Worm (Caenorhabditis elegans) whole organism, late embryonic: ENCODE measurements around the gene fbxb-97.
A peak's percentile ranks its signal among the peaks of the same experiment; 100 is the strongest.
"Not testable (repeated sequence)": the region's sequence is repeated elsewhere in the genome, so short reads cannot be mapped to it uniquely, and the experiment has no call there.

ENCODE experiments used
- C08G9.2 ChIP-seq: sonication (generic microtip); optimal IDR thresholded peaks from 2 replicates; lab custom pipeline; 2016; ENCODE audit warnings: mild to moderate bottlenecking, missing genetic modification characterization, moderate library complexity, missing compliant biosample characterization
- K09A11.1 ChIP-seq: sonication (generic microtip); optimal IDR thresholded peaks from 2 replicates; lab custom pipeline; 2017; ENCODE audit warnings: antibody characterized with exemption, mild to moderate bottlenecking, missing genetic modification characterization, missing compliant biosample characterization; ENCODE audit not compliant: insufficient read depth
- T23F11.4 ChIP-seq: fragments of 200-800 bp; sonication (Bioruptor generic); optimal IDR thresholded peaks from 2 replicates; lab custom pipeline; 2018; ENCODE audit warnings: mild to moderate bottlenecking, missing genetic modification characterization, missing compliant biosample characterization
- ahr-1 ChIP-seq: sonication (generic microtip); optimal IDR thresholded peaks from 2 replicates; lab custom pipeline; 2016; ENCODE audit warnings: missing genetic modification characterization, missing compliant biosample characterization
- ama-1 ChIP-seq: fragments of 150-350 bp; optimal IDR thresholded peaks from 2 replicates; lab custom pipeline; 2014
- ceh-2 ChIP-seq: sonication (generic microtip); optimal IDR thresholded peaks from 2 replicates; lab custom pipeline; 2016; ENCODE audit warnings: missing genotype, missing genetic modification characterization, missing compliant biosample characterization
- ceh-22 ChIP-seq: sonication (generic microtip); optimal IDR thresholded peaks from 2 replicates; lab custom pipeline; 2017; ENCODE audit warnings: missing biosample characterization, missing genetic modification characterization
- ceh-24 ChIP-seq: sonication (generic microtip); optimal IDR thresholded peaks from 2 replicates; lab custom pipeline; 2016; ENCODE audit warnings: mild to moderate bottlenecking, missing genetic modification characterization, missing compliant biosample characterization
- ceh-48 ChIP-seq: sonication (generic microtip); optimal IDR thresholded peaks from 2 replicates; lab custom pipeline; 2016; ENCODE audit warnings: missing genetic modification characterization, inconsistent platforms, missing compliant biosample characterization
- ceh-6 ChIP-seq: fragments of 200-800 bp; sonication (Bioruptor generic); optimal IDR thresholded peaks from 2 replicates; lab custom pipeline; 2018; ENCODE audit warnings: mild to moderate bottlenecking, missing genetic modification characterization, missing compliant biosample characterization
- che-1 ChIP-seq: sonication (generic microtip); optimal IDR thresholded peaks from 2 replicates; lab custom pipeline; 2016; ENCODE audit warnings: mild to moderate bottlenecking, missing genetic modification characterization, missing compliant biosample characterization
- dmd-4 ChIP-seq: sonication (generic microtip); optimal IDR thresholded peaks from 2 replicates; lab custom pipeline; 2016; ENCODE audit warnings: borderline replicate concordance, missing genetic modification characterization, missing compliant biosample characterization
- dve-1 ChIP-seq: sonication (generic microtip); optimal IDR thresholded peaks from 2 replicates; lab custom pipeline; 2017; ENCODE audit warnings: antibody characterized with exemption, mild to moderate bottlenecking, missing genetic modification characterization, missing compliant biosample characterization
- elt-2 ChIP-seq: sonication (generic microtip); optimal IDR thresholded peaks from 2 replicates; lab custom pipeline; 2016; ENCODE audit warnings: missing genetic modification reagents, missing genetic modification characterization, missing compliant biosample characterization
- elt-4 ChIP-seq: sonication (generic microtip); optimal IDR thresholded peaks from 2 replicates; lab custom pipeline; 2016; ENCODE audit warnings: missing genetic modification characterization, missing compliant biosample characterization
- eyg-1 ChIP-seq: sonication (generic microtip); optimal IDR thresholded peaks from 2 replicates; lab custom pipeline; 2016; ENCODE audit warnings: missing genotype, missing genetic modification characterization, missing compliant biosample characterization
- fax-1 ChIP-seq: sonication (generic microtip); optimal IDR thresholded peaks from 2 replicates; lab custom pipeline; 2016; ENCODE audit warnings: missing genotype, missing genetic modification characterization, missing compliant biosample characterization
- fkh-10 ChIP-seq: fragments of 150-350 bp; optimal IDR thresholded peaks from 2 replicates; lab custom pipeline; 2014; ENCODE audit warnings: missing biosample characterization, missing genetic modification reagents, missing genetic modification characterization
- fkh-6 ChIP-seq: sonication (generic microtip); optimal IDR thresholded peaks from 2 replicates; lab custom pipeline; 2016; ENCODE audit warnings: missing genetic modification characterization, missing compliant biosample characterization
- gmeb-2 ChIP-seq: sonication (generic microtip); optimal IDR thresholded peaks from 2 replicates; lab custom pipeline; 2016; ENCODE audit warnings: missing genetic modification characterization, inconsistent platforms, missing compliant biosample characterization
- hlh-13 ChIP-seq: fragments of 200-800 bp; sonication (Bioruptor generic); optimal IDR thresholded peaks from 2 replicates; lab custom pipeline; 2018; ENCODE audit warnings: mild to moderate bottlenecking, missing genetic modification characterization, missing compliant biosample characterization
- hlh-15 ChIP-seq: sonication (generic microtip); optimal IDR thresholded peaks from 2 replicates; lab custom pipeline; 2016; ENCODE audit warnings: missing genetic modification characterization, missing compliant biosample characterization
- madf-2 ChIP-seq: sonication (generic microtip); optimal IDR thresholded peaks from 2 replicates; lab custom pipeline; 2017; ENCODE audit warnings: missing genetic modification characterization, missing compliant biosample characterization
- mec-3 ChIP-seq: sonication (generic microtip); optimal IDR thresholded peaks from 2 replicates; lab custom pipeline; 2016; ENCODE audit warnings: borderline replicate concordance, missing genetic modification characterization, missing compliant biosample characterization
- nhr-11 ChIP-seq: fragments of 150-350 bp; optimal IDR thresholded peaks from 2 replicates; lab custom pipeline; 2014; ENCODE audit warnings: missing biosample characterization, missing genetic modification characterization
- nhr-232 ChIP-seq: sonication (generic microtip); optimal IDR thresholded peaks from 2 replicates; lab custom pipeline; 2016; ENCODE audit warnings: missing genetic modification characterization, missing compliant biosample characterization
- pax-1 ChIP-seq: fragments of 150-350 bp; optimal IDR thresholded peaks from 2 replicates; lab custom pipeline; 2014; ENCODE audit warnings: missing biosample characterization, missing genetic modification characterization
- pha-2 ChIP-seq: sonication (generic microtip); optimal IDR thresholded peaks from 2 replicates; lab custom pipeline; 2017; ENCODE audit warnings: mild to moderate bottlenecking, missing genetic modification characterization, missing compliant biosample characterization
- pqm-1 ChIP-seq: sonication (generic microtip); optimal IDR thresholded peaks from 2 replicates; lab custom pipeline; 2016; ENCODE audit warnings: missing genetic modification characterization, missing compliant biosample characterization
- pros-1 ChIP-seq: fragments of 150-350 bp; optimal IDR thresholded peaks from 2 replicates; lab custom pipeline; 2014; ENCODE audit warnings: missing biosample characterization, missing genetic modification reagents, missing genetic modification characterization
- ref-2 ChIP-seq: sonication (generic microtip); optimal IDR thresholded peaks from 2 replicates; lab custom pipeline; 2016; ENCODE audit warnings: missing genetic modification characterization, missing compliant biosample characterization
- sdc-2 ChIP-seq: sonication (generic microtip); optimal IDR thresholded peaks from 2 replicates; lab custom pipeline; 2016; ENCODE audit warnings: missing genotype, missing genetic modification characterization, missing compliant biosample characterization
- sox-4 ChIP-seq: sonication (generic microtip); optimal IDR thresholded peaks from 2 replicates; lab custom pipeline; 2017; ENCODE audit warnings: mild to moderate bottlenecking, missing genetic modification characterization, inconsistent platforms, missing compliant biosample characterization
- syd-9 ChIP-seq: sonication (generic microtip); optimal IDR thresholded peaks from 2 replicates; lab custom pipeline; 2016; ENCODE audit warnings: mild to moderate bottlenecking, missing genetic modification characterization, moderate library complexity, missing compliant biosample characterization
- zip-5 ChIP-seq: sonication (generic microtip); optimal IDR thresholded peaks from 2 replicates; lab custom pipeline; 2016; ENCODE audit warnings: missing genetic modification characterization, missing compliant biosample characterization
- ztf-16 ChIP-seq: sonication (generic microtip); optimal IDR thresholded peaks from 2 replicates; lab custom pipeline; 2017; ENCODE audit warnings: missing genetic modification characterization, missing compliant biosample characterization

Gene fbxb-97

DNA sequence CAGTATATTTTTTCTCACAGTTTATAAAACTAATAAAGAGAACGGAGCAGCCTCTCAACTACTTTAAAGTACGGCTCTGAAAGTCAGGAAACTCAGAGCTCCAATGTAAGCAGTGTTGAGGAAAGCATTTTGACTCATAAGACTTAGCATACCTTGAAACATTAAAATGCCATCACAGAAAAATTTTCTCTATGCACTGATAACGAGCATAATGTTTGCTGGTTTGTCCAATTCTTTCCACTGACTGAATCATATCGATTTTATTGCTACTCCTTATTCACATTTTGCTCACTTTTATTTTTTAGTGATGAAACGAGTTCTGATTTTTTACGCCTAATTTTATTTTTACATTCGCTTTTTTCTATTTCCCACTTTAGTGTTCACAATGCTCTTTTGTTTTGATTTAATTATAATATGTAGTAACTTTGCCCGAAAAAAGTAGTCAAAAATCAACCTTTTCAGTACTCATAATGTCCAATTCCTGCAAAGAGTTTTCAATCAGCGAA, 16.0 kb downstream of the fbxb-97 start, which contains the start of gene math-39:
Gene math-39, plus strand, starts transcription at position 456 of the 506 bp plus-strand sequence.
- no peak for TF ChIP-seq sox-4 (tag; lab: Kevin White, UChicago)
- no peak for TF ChIP-seq ztf-16 (tag; lab: Kevin White, UChicago)
- no peak for TF ChIP-seq ahr-1 (tag; lab: Kevin White, UChicago)
- TF ChIP-seq madf-2 (tag; lab: Kevin White, UChicago), result no peak
- TF ChIP-seq ceh-2 (tag; lab: Kevin White, UChicago), result no peak
- TF ChIP-seq, all 69 proteins: peak for 0

DNA sequence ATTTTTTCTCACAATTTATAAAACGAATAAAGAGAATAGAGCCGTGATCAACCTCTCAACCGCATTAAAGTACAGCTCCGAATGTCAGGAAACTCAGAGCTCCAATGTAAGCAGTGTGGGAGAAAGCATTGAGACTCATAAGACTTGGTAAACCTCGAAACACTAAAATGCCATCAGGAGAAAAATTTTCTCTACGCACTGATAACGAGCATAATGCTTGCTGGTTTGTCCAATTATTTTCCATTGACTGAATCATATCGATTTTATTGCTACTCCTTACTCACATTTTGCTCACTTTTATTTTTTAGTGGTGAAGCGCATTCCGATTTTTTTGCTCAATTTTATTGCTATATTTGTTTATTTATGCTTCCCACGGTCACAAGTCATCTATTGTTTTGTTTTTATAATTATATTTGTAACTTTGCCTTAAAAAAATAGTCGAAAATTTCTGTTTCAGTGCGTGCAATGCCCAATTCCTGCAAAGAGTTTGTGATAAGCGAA, 17.7 kb downstream of the fbxb-97 start, which contains the start of gene math-40:
Gene math-40, plus strand, starts transcription at position 451 of the 501 bp plus-strand sequence.
- no peak for TF ChIP-seq fkh-10 (GFP tag; lab: Kevin White, UChicago)
- no peak for TF ChIP-seq nhr-232 (tag; lab: Kevin White, UChicago)
- no peak for TF ChIP-seq hlh-15 (tag; lab: Kevin White, UChicago)
- TF ChIP-seq sox-4 (tag; lab: Kevin White, UChicago), result no peak
- no peak for TF ChIP-seq mec-3 (tag; lab: Kevin White, UChicago)

DNA sequence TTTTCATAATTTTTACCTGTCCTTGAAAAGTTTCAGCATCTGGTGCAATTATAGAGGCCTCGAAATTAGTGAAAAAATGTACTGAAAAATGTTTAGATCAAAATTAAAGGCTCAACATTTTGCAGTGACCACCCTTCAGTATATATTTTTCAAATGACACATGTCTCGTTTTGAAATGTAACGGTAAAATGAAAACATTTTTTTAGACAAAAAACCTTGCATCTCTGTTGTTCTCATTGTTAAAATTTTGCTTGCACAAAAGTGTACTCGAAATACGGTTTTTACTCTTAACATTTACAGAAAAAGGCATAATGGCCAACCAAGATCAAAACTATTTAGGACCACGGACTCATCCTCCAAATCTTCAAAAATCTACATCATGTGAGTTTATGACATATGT, 23.6 kb downstream of the fbxb-97 start, which contains the start of gene math-41:
Gene math-41, plus strand, starts transcription at position 301 of the 400 bp plus-strand sequence.
- not testable (repeated sequence) for TF ChIP-seq dmd-4, sox-4, eyg-1 (tag; lab: Kevin White, UChicago)

DNA sequence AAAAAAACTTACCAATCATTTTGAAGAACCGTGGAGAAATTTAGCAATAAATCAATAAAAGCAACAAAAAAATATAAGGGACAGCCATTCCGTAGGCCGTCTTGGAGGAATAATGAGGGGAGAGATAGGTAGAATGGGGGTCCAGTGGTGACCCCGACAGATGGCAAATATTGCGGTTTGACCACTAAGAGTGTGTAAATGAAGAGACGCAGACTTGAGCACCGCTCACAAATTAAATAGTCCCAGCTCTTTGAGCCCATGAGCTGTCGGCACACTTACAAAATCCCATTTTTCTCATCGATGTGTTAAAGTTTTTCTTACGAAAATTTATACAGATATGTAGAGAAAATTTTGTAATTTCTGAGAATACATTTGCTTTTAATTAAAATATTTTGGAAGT, 27.2 kb downstream of the fbxb-97 start, which contains the start of gene fbxa-3:
Gene fbxa-3, minus strand, starts transcription at position 101 of the 400 bp plus-strand sequence.
- TF ChIP-seq nhr-232 (tag; lab: Kevin White, UChicago), result no peak
- TF ChIP-seq ama-1, result no peak
- TF ChIP-seq ceh-24 (tag; lab: Kevin White, UChicago), result no peak
- no peak for TF ChIP-seq hlh-15 (tag; lab: Kevin White, UChicago)
- TF ChIP-seq nhr-11 (tag; lab: Kevin White, UChicago), result no peak
- TF ChIP-seq ztf-16 (tag; lab: Kevin White, UChicago), result no peak
- no peak for TF ChIP-seq che-1 (tag; lab: Kevin White, UChicago)
- TF ChIP-seq pax-1 (tag; lab: Kevin White, UChicago), result no peak
- no peak for TF ChIP-seq fax-1 (tag; lab: Kevin White, UChicago)
- TF ChIP-seq pqm-1, result no peak
- TF ChIP-seq gmeb-2 (tag; lab: Kevin White, UChicago), result no peak
- TF ChIP-seq ceh-48, result no peak
- TF ChIP-seq ref-2 (tag; lab: Kevin White, UChicago), result no peak
- no peak for TF ChIP-seq ceh-6 (GFP tag; lab: Kevin White, UChicago)
- TF ChIP-seq T23F11.4 (GFP tag; lab: Kevin White, UChicago), result no peak
- no peak for TF ChIP-seq pros-1
- TF ChIP-seq fkh-6, result no peak
- TF ChIP-seq, all 69 proteins: peak for 0

DNA sequence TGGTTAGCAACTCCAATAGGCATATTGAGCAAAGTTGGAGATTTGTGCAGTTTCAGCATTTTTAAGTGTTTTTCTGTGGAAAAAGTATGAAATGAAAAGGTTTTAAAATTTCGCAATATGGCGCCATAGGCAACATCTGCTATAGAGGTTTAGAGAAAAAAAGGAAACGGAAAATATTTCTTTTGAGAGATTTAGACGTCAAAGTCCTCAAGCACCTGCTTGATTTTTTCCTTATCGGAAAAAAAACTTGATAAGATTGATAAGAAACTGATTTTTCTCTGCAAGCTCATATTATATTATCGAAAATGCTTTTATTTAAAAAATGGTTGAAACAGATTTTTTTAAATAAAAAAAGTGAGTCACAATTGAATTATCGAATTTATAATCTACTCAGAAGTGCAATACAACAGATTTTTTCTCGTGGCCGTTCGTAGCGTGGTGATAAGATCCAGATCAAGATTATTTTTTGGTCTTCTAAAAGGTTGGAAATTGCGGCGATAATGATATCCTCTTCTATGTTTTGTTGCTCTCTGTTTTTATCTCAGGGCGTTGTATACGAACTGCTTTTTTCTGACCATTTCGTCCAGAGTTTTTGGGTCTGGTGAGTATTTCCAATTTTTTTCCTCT, 27.9 kb downstream of the fbxb-97 start, which contains the start of gene fbxc-19:
Gene fbxc-19, plus strand, starts transcription at position 536 of the 627 bp plus-strand sequence.
- no peak for TF ChIP-seq sdc-2 (tag; lab: Kevin White, UChicago)
- no peak for TF ChIP-seq syd-9 (tag; lab: Kevin White, UChicago)
- TF ChIP-seq nhr-11 (tag; lab: Kevin White, UChicago), result no peak
- TF ChIP-seq K09A11.1, result no peak
- no peak for TF ChIP-seq zip-5 (tag; lab: Kevin White, UChicago)
- TF ChIP-seq nhr-232 (tag; lab: Kevin White, UChicago), result no peak
- TF ChIP-seq fax-1 (tag; lab: Kevin White, UChicago), result no peak
- TF ChIP-seq elt-4 (tag; lab: Kevin White, UChicago), result no peak
- TF ChIP-seq ceh-22 (tag; lab: Kevin White, UChicago), result no peak
- TF ChIP-seq elt-2 (tag; lab: Kevin White, UChicago), result peak; percentile 87
- no peak for TF ChIP-seq mec-3 (tag; lab: Kevin White, UChicago)
- peak; percentile 12 for TF ChIP-seq dve-1 (tag; lab: Kevin White, UChicago)
- no peak for TF ChIP-seq C08G9.2 (tag; lab: Kevin White, UChicago)
- TF ChIP-seq hlh-13 (GFP tag; lab: Kevin White, UChicago), result no peak
- no peak for TF ChIP-seq ceh-2 (tag; lab: Kevin White, UChicago)
- no peak for TF ChIP-seq pha-2 (tag; lab: Kevin White, UChicago)
- no peak for TF ChIP-seq ceh-6 (GFP tag; lab: Kevin White, UChicago)
